Fruit fly (Drosophila melanogaster): ENCODE data around the gene Rox8.

Gene Rox8

dm6 chr3R:24058041-24058440, 10.0 kb upstream of the Rox8 start, which contains the start of gene SMC1 (continued):
- TF ChIP-seq Hsf (GFP tag; optimal IDR thresholded peaks at IDR 0.05) (peak; percentile 29), CG7963 (GFP tag; IDR thresholded peaks at IDR 0.05; ENCODE audit: partially characterized antibody) (peak; percentile 99), CG8765 (GFP tag; IDR thresholded peaks at IDR 0.05) (no peak), CG11456 (GFP tag; IDR thresholded peaks at IDR 0.05) (no peak), Nf-YC (tag; optimal IDR thresholded peaks at IDR 0.05) (peak; percentile 66), lilli (GFP tag; optimal IDR thresholded peaks at IDR 0.05) (peak; percentile 56), H2.0 (GFP tag; IDR thresholded peaks at IDR 0.05) (no peak), eve (GFP tag; optimal IDR thresholded peaks at IDR 0.05) (no peak), Sry-δ (GFP tag; optimal IDR thresholded peaks at IDR 0.05) (peak; percentile 99), CG7372 (GFP tag; IDR thresholded peaks at IDR 0.05) (peak; percentile 33; the same call in 1 of the 2 replicates), D19A (tag; optimal IDR thresholded peaks at IDR 0.05) (peak; percentile 20), CG3847 (GFP tag; IDR thresholded peaks at IDR 0.05) (no peak), Bgb (GFP tag; IDR thresholded peaks at IDR 0.05; ENCODE audit: partially characterized antibody) (peak; percentile 100), B-H2 (GFP tag; optimal IDR thresholded peaks at IDR 0.05) (peak; percentile 79), CG6254 (GFP tag; optimal IDR thresholded peaks at IDR 0.05) (peak; percentile 0), tup (GFP tag; optimal IDR thresholded peaks at IDR 0.05) (no peak), sna (GFP tag; IDR thresholded peaks at IDR 0.05; ENCODE audit: partially characterized antibody) (peak; percentile 99), Ets65A (GFP tag) (peak; percentile 35), CG17568 (GFP tag; optimal IDR thresholded peaks at IDR 0.05) (no peak), fd102C (GFP tag; optimal IDR thresholded peaks at IDR 0.05) (no peak), Sox100B (GFP tag; optimal IDR thresholded peaks at IDR 0.05) (no peak), GATAe (GFP tag; conservative IDR thresholded peaks at IDR 0.05) (no peak), Sry-β (GFP tag; optimal IDR thresholded peaks at IDR 0.05) (peak; percentile 21), al (GFP tag; IDR thresholded peaks at IDR 0.05) (peak; percentile 33; the same call in 1 of the 2 replicates), Xrp1 (GFP tag; IDR thresholded peaks at IDR 0.05) (peak; percentile 31; the same call in 1 of the 2 replicates), CG8359 (GFP tag; optimal IDR thresholded peaks at IDR 0.05; ENCODE audit: borderline replicate concordance) (no peak), pho (GFP tag; optimal IDR thresholded peaks at IDR 0.05) (peak; percentile 64), trem (tag; optimal IDR thresholded peaks at IDR 0.05) (peak; percentile 88), bbx (GFP tag; IDR thresholded peaks at IDR 0.05; ENCODE audit: partially characterized antibody) (peak; percentile 100), Neu2 (GFP tag; optimal IDR thresholded peaks at IDR 0.05; ENCODE audit: borderline replicate concordance) (no peak), inv (GFP tag; IDR thresholded peaks at IDR 0.05; ENCODE audit: partially characterized antibody) (peak; percentile 100), CG12769 (tag; optimal IDR thresholded peaks at IDR 0.05) (peak; percentile 53), vnd (GFP tag; IDR thresholded peaks at IDR 0.05; ENCODE audit: partially characterized antibody) (peak; percentile 99), CG12236 (GFP tag; optimal IDR thresholded peaks at IDR 0.05) (no peak), Sin3A (optimal IDR thresholded peaks at IDR 0.05) (peak; percentile 52), E2f1 (GFP tag; IDR thresholded peaks at IDR 0.05) (peak; percentile 37; the same call in 1 of the 2 replicates), Adf1 (GFP tag; IDR thresholded peaks at IDR 0.05) (no peak), CG13287 (GFP tag; IDR thresholded peaks at IDR 0.05; ENCODE audit: partially characterized antibody) (peak; percentile 100), CG42726 (GFP tag; IDR thresholded peaks at IDR 0.05; ENCODE audit: partially characterized antibody) (peak; percentile 99), CG3163 (GFP tag; optimal IDR thresholded peaks at IDR 0.05) (peak; percentile 43), CG12155 (GFP tag; optimal IDR thresholded peaks at IDR 0.05) (peak; percentile 13), CG14014 (GFP tag; IDR thresholded peaks at IDR 0.05) (no peak; the same call in 1 of the 2 replicates), ham (GFP tag; IDR thresholded peaks at IDR 0.05) (no peak), ase (GFP tag; IDR thresholded peaks at IDR 0.05) (no peak), CG15601 (tag; optimal IDR thresholded peaks at IDR 0.05) (peak; percentile 14), chinmo (GFP tag; IDR thresholded peaks at IDR 0.05; ENCODE audit: partially characterized antibody) (peak; percentile 100), unpg (GFP tag; optimal IDR thresholded peaks at IDR 0.05) (no peak), mirr (GFP tag; optimal IDR thresholded peaks at IDR 0.05) (no peak), MBD-R2 (GFP tag; IDR thresholded peaks at IDR 0.05) (peak; percentile 96), CG7928 (GFP tag; optimal IDR thresholded peaks at IDR 0.05) (no peak), Bdp1 (GFP tag; optimal IDR thresholded peaks at IDR 0.05) (no peak)

Measured in whole organism, embryonic.